Fruit fly (Drosophila melanogaster) whole organism, embryonic: ENCODE results near the gene dlg1.

Experiments
- Atf6 ChIP-seq: fragments of 200-800 bp; sonication (Bioruptor generic); IDR thresholded peaks from 2 replicates; pipeline ENCODE4 v1.3.6; 2022; ENCODE audit warnings: missing biosample characterization, missing genetic modification characterization
- Blimp-1 ChIP-seq: fragments of 200-800 bp; sonication (Bioruptor generic); optimal IDR thresholded peaks from 3 replicates; lab custom pipeline; 2018; ENCODE audit warnings: missing biosample characterization, missing genetic modification characterization, mild to moderate bottlenecking, moderate library complexity, missing genetic modification reagents
- CG11093 ChIP-seq: fragments of 200-800 bp; sonication (Bioruptor generic); IDR thresholded peaks from 3 replicates; pipeline ENCODE4 v1.3.6; 2022; ENCODE audit warnings: missing biosample characterization, missing genetic modification characterization
- CG12219 ChIP-seq: fragments of 200-800 bp; sonication (Bioruptor generic); optimal IDR thresholded peaks from 3 replicates; lab custom pipeline; 2018; ENCODE audit warnings: missing biosample characterization, mild to moderate bottlenecking, missing genetic modification characterization
- CG1233 ChIP-seq: fragments of 200-800 bp; sonication (Bioruptor generic); optimal IDR thresholded peaks from 4 replicates; lab custom pipeline; 2018; ENCODE audit warnings: missing biosample characterization, mild to moderate bottlenecking, missing genetic modification characterization
- CG13775 ChIP-seq: fragments of 200-800 bp; sonication (Bioruptor generic); optimal IDR thresholded peaks from 3 replicates; lab custom pipeline; 2017; ENCODE audit warnings: missing biosample characterization, mild to moderate bottlenecking, missing genetic modification characterization
- CG15269 ChIP-seq: fragments of 200-800 bp; sonication (Bioruptor generic); optimal IDR thresholded peaks from 2 replicates; lab custom pipeline; 2018; ENCODE audit warnings: missing biosample characterization, mild to moderate bottlenecking, missing genetic modification characterization, moderate library complexity
- CG15514 ChIP-seq: fragments of 200-800 bp; sonication (Bioruptor generic); optimal IDR thresholded peaks from 3 replicates; lab custom pipeline; 2017; ENCODE audit warnings: missing biosample characterization, missing genetic modification characterization, mild to moderate bottlenecking, moderate library complexity, missing genetic modification reagents
- CG17359 ChIP-seq: fragments of 200-800 bp; sonication (Bioruptor generic); optimal IDR thresholded peaks from 3 replicates; lab custom pipeline; 2018; ENCODE audit warnings: missing biosample characterization, mild to moderate bottlenecking, missing genetic modification characterization, moderate library complexity
- CG17612 ChIP-seq: fragments of 200-800 bp; sonication (Bioruptor generic); IDR thresholded peaks from 2 replicates; pipeline ENCODE4 v1.3.6; 2022; ENCODE audit warnings: missing biosample characterization, missing genetic modification characterization
- CG18011 ChIP-seq: fragments of 200-800 bp; sonication (Bioruptor generic); optimal IDR thresholded peaks from 2 replicates; lab custom pipeline; 2017; ENCODE audit warnings: missing biosample characterization, missing genetic modification characterization, mild to moderate bottlenecking, moderate library complexity, missing genotype
- CG18764 ChIP-seq: fragments of 200-800 bp; sonication (Bioruptor generic); optimal IDR thresholded peaks from 3 replicates; lab custom pipeline; 2016; ENCODE audit warnings: missing biosample characterization, missing genetic modification characterization
- CG31224 ChIP-seq: fragments of 200-800 bp; sonication (Bioruptor generic); IDR thresholded peaks from 2 replicates; pipeline ENCODE4 v1.3.6; 2022; ENCODE audit warnings: missing biosample characterization, missing genetic modification characterization
- CG32772 ChIP-seq: fragments of 200-800 bp; sonication (Bioruptor generic); IDR thresholded peaks from 2 replicates; pipeline ENCODE4 v1.3.6; 2022; ENCODE audit warnings: missing biosample characterization, missing genetic modification characterization
- CG3726 ChIP-seq: fragments of 200-800 bp; sonication (Bioruptor generic); IDR thresholded peaks from 3 replicates; pipeline ENCODE4, ENCODE4 v1.3.6; 2022; ENCODE audit warnings: missing biosample characterization, missing genetic modification characterization
- CG7928 ChIP-seq: fragments of 200-800 bp; sonication (Bioruptor generic); optimal IDR thresholded peaks from 2 replicates; lab custom pipeline; 2017; ENCODE audit warnings: missing biosample characterization, mild to moderate bottlenecking, missing genetic modification characterization
- CG8281 ChIP-seq: fragments of 200-800 bp; sonication (Bioruptor generic); optimal IDR thresholded peaks from 2 replicates; lab custom pipeline; 2018; ENCODE audit warnings: missing biosample characterization, mild to moderate bottlenecking, missing genetic modification characterization, moderate library complexity
- Deaf1 ChIP-seq: fragments of 200-800 bp; optimal IDR thresholded peaks from 3 replicates; lab custom pipeline; 2019; ENCODE audit warnings: missing biosample characterization, mild to moderate bottlenecking, missing genetic modification characterization, moderate library complexity
- ERR ChIP-seq: fragments of 200-800 bp; sonication (Bioruptor generic); optimal IDR thresholded peaks from 2 replicates; lab custom pipeline; 2016; ENCODE audit warnings: missing biosample characterization, missing genetic modification characterization
- HLH3B ChIP-seq: fragments of 200-800 bp; sonication (Bioruptor generic); IDR thresholded peaks from 2 replicates; pipeline ENCODE4 v1.3.6; 2022; ENCODE audit warnings: missing biosample characterization, missing genetic modification characterization
- HLH4C ChIP-seq: fragments of 200-800 bp; sonication (Bioruptor generic); IDR thresholded peaks from 3 replicates; pipeline ENCODE4 v1.3.6; 2022; ENCODE audit warnings: missing biosample characterization, missing genetic modification characterization; ENCODE audit not compliant: partially characterized antibody
- HmgD ChIP-seq: fragments of 200-800 bp; sonication (Bioruptor generic); optimal IDR thresholded peaks from 3 replicates; lab custom pipeline; 2016; ENCODE audit warnings: missing biosample characterization, missing genetic modification characterization
- Hr78 ChIP-seq, 2 experiments: fragments of 200-800 bp in 1 of 2; fragments of >200 bp in 1 of 2; sonication (Bioruptor generic) in 1 of 2; optimal IDR thresholded peaks; 2 replicates each; lab custom pipeline; 2017 to 2019; ENCODE audit warnings: missing biosample characterization in 2 of 2, missing genetic modification characterization in 2 of 2, mild to moderate bottlenecking in 1 of 2, moderate library complexity in 1 of 2
- Meics ChIP-seq: fragments of 200-800 bp; sonication (Bioruptor generic); optimal IDR thresholded peaks from 2 replicates; lab custom pipeline; 2017; ENCODE audit warnings: missing biosample characterization, mild to moderate bottlenecking, missing genetic modification characterization
- Mes4 ChIP-seq: fragments of 200-800 bp; sonication (Bioruptor generic); optimal IDR thresholded peaks from 2 replicates; lab custom pipeline; 2016; ENCODE audit warnings: missing biosample characterization, missing genetic modification characterization
- NC2β ChIP-seq: fragments of 200-800 bp; sonication (Bioruptor generic); optimal IDR thresholded peaks from 2 replicates; lab custom pipeline; 2016; ENCODE audit warnings: missing biosample characterization, missing genetic modification characterization
- Side ChIP-seq: fragments of 200-800 bp; sonication (Bioruptor generic); optimal IDR thresholded peaks from 2 replicates; lab custom pipeline; 2016; ENCODE audit warnings: missing biosample characterization, missing genetic modification characterization
- Sry-δ ChIP-seq: fragments of 200-800 bp; sonication (Bioruptor generic); optimal IDR thresholded peaks from 2 replicates; lab custom pipeline; 2016; ENCODE audit warnings: missing biosample characterization, missing genetic modification characterization
- Stat92E ChIP-seq, 3 experiments: fragments of >200 bp in 2 of 3; fragments of 200-800 bp in 1 of 3; sonication (Bioruptor generic) in 1 of 3; optimal IDR thresholded peaks; 2 replicates each; lab custom pipeline; 2017 to 2019; ENCODE audit warnings: missing biosample characterization in 3 of 3, missing genetic modification characterization in 3 of 3, mild to moderate bottlenecking in 1 of 3, moderate library complexity in 1 of 3
- al ChIP-seq: fragments of 200-800 bp; sonication (Bioruptor generic); IDR thresholded peaks from 2 replicates; pipeline ENCODE4 v1.3.6; 2022; ENCODE audit warnings: missing biosample characterization, missing genetic modification characterization
- ap ChIP-seq: fragments of 200-800 bp; sonication (Bioruptor generic); IDR thresholded peaks from 2 replicates; pipeline ENCODE4 v1.3.6; 2022; ENCODE audit warnings: missing biosample characterization, missing genetic modification characterization
- ash1 ChIP-seq: fragments of 200-800 bp; sonication (Bioruptor generic); optimal IDR thresholded peaks from 2 replicates; lab custom pipeline; 2018; ENCODE audit warnings: missing biosample characterization, mild to moderate bottlenecking, missing genetic modification characterization
- cato ChIP-seq: fragments of 200-800 bp; sonication (Bioruptor generic); optimal IDR thresholded peaks from 2 replicates; lab custom pipeline; 2016; ENCODE audit warnings: missing biosample characterization, missing genetic modification characterization, borderline replicate concordance
- chm ChIP-seq: fragments of 200-800 bp; sonication (Bioruptor generic); IDR thresholded peaks from 2 replicates; pipeline ENCODE4 v1.3.6; 2022; ENCODE audit warnings: missing biosample characterization, missing genetic modification characterization
- crc ChIP-seq: fragments of 200-800 bp; sonication (Bioruptor generic); optimal IDR thresholded peaks from 2 replicates; lab custom pipeline; 2016; ENCODE audit warnings: missing biosample characterization, missing genetic modification characterization
- gsb ChIP-seq: fragments of 200-800 bp; sonication (Bioruptor generic); IDR thresholded peaks from 2 replicates; pipeline ENCODE4 v1.3.6; 2022; ENCODE audit warnings: missing biosample characterization, missing genetic modification characterization
- her ChIP-seq: fragments of 200-800 bp; sonication (Bioruptor generic); optimal IDR thresholded peaks from 2 replicates; lab custom pipeline; 2016; ENCODE audit warnings: missing biosample characterization, missing genetic modification characterization
- hkb ChIP-seq, 2 experiments: fragments of 200-800 bp in 1 of 2; fragments of >200 bp in 1 of 2; sonication (Bioruptor generic) in 1 of 2; IDR thresholded peaks in 1 of 2; optimal IDR thresholded peaks in 1 of 2; 2 replicates each; pipeline versions ENCODE4 v1.3.6 to Lab custom; 2017 to 2022; ENCODE audit warnings: missing biosample characterization in 1 of 2, missing genetic modification characterization in 1 of 2
- kay ChIP-seq: fragments of 200-800 bp; sonication (Bioruptor generic); optimal IDR thresholded peaks from 2 replicates; lab custom pipeline; 2016; ENCODE audit warnings: missing biosample characterization, missing genetic modification characterization
- mam ChIP-seq: fragments of 200-800 bp; sonication (Bioruptor generic); optimal IDR thresholded peaks from 3 replicates; lab custom pipeline; 2016; ENCODE audit warnings: missing biosample characterization, missing genetic modification characterization
- nerfin-2 ChIP-seq: fragments of 200-800 bp; sonication (Bioruptor generic); IDR thresholded peaks from 2 replicates; pipeline ENCODE4 v1.3.6; 2022; ENCODE audit warnings: missing biosample characterization, missing genetic modification characterization; ENCODE audit not compliant: partially characterized antibody
- otp ChIP-seq: fragments of 200-800 bp; sonication (Bioruptor generic); IDR thresholded peaks from 3 replicates; pipeline ENCODE4, ENCODE4 v1.3.6; 2022; ENCODE audit warnings: missing biosample characterization, missing genetic modification characterization
- pzg ChIP-seq: fragments of 200-800 bp; sonication (Bioruptor generic); optimal IDR thresholded peaks from 3 replicates; lab custom pipeline; 2018; ENCODE audit warnings: missing biosample characterization, mild to moderate bottlenecking, missing genetic modification characterization, moderate library complexity
- rib ChIP-seq: fragments of 200-800 bp; sonication (Bioruptor generic); IDR thresholded peaks from 2 replicates; pipeline ENCODE4 v1.3.6; 2022; ENCODE audit warnings: missing biosample characterization, missing genetic modification characterization
- schlank ChIP-seq: fragments of 200-800 bp; sonication (Bioruptor generic); optimal IDR thresholded peaks from 2 replicates; lab custom pipeline; 2018; ENCODE audit warnings: missing biosample characterization, mild to moderate bottlenecking, missing genetic modification characterization
- tna ChIP-seq: fragments of 200-800 bp; sonication (Bioruptor generic); IDR thresholded peaks from 2 replicates; pipeline ENCODE4 v1.3.6; 2022; ENCODE audit warnings: missing biosample characterization, missing genetic modification characterization; ENCODE audit not compliant: partially characterized antibody
- vfl ChIP-seq: fragments of 200-800 bp; sonication (Bioruptor generic); optimal IDR thresholded peaks from 2 replicates; lab custom pipeline; 2016; ENCODE audit warnings: missing biosample characterization, missing genetic modification characterization
- zen2 ChIP-seq: fragments of 200-800 bp; sonication (Bioruptor generic); IDR thresholded peaks from 3 replicates; pipeline ENCODE4 v1.3.6; 2022; ENCODE audit warnings: missing biosample characterization, missing genetic modification characterization; ENCODE audit not compliant: partially characterized antibody

dlg1 gene

dm6 chrX:11454189-11454882, 84.9 kb downstream of the dlg1 start, which contains the start of the genes Evi5 and HP5 (continued):
- peak; percentile 63 for TF ChIP-seq Deaf1 (tag; lab: Kevin White, UChicago)
- TF ChIP-seq Side (GFP tag; lab: Kevin White, UChicago) = peak; percentile 5
- no peak for TF ChIP-seq rib
- TF ChIP-seq vfl (GFP tag; lab: Kevin White, UChicago) = no peak
- peak; percentile 3 for TF ChIP-seq CG12219 (GFP tag; lab: Kevin White, UChicago)
- TF ChIP-seq gsb = no peak
- TF ChIP-seq hkb (optimal IDR thresholded peaks at IDR 0.05; lab: Kevin White, UChicago) = no peak
- no peak for TF ChIP-seq hkb (GFP tag; IDR thresholded peaks at IDR 0.05; lab: Robert Waterston, UW)
- 0 out of 2 replicates have a peak, but pooled peaks have one; percentile 49 for TF ChIP-seq CG31224
- TF ChIP-seq CG3726 = no peak
- no peak for TF ChIP-seq CG18764 (GFP tag; lab: Kevin White, UChicago)
- TF ChIP-seq Mes4 (GFP tag; lab: Kevin White, UChicago) = no peak
- TF ChIP-seq schlank (tag; lab: Kevin White, UChicago) = no peak
- TF ChIP-seq otp (GFP tag; lab: Robert Waterston, UW) = 0 out of 3 replicates have a peak, but pooled peaks have one; percentile 22
- peak; percentile 29; the same call in 1 of the 2 replicates for TF ChIP-seq tna (GFP tag; lab: Robert Waterston, UW)
- no peak for TF ChIP-seq Blimp-1 (GFP tag; lab: Kevin White, UChicago)
- TF ChIP-seq zen2 (GFP tag; lab: Robert Waterston, UW) = no peak
- TF ChIP-seq CG15269 (tag; lab: Kevin White, UChicago) = peak; percentile 28
- peak; percentile 11 for TF ChIP-seq kay (GFP tag; lab: Kevin White, UChicago)
- TF ChIP-seq Hr78 (GFP tag; optimal IDR thresholded peaks at IDR 0.05; lab: Kevin White, UChicago) = no peak
- peak; percentile 67 for TF ChIP-seq Sry-δ (GFP tag; lab: Kevin White, UChicago)
- TF ChIP-seq mam (GFP tag; lab: Kevin White, UChicago) = peak; percentile 84
- TF ChIP-seq CG11093 = no peak; the same call in 2 of the 3 replicates
- TF ChIP-seq CG7928 (GFP tag; lab: Kevin White, UChicago) = peak; percentile 21
- no peak for TF ChIP-seq cato (GFP tag; lab: Kevin White, UChicago)
- peak; percentile 25 for TF ChIP-seq CG13775 (GFP tag; lab: Kevin White, UChicago)
- peak; percentile 28 for TF ChIP-seq Meics (GFP tag; lab: Kevin White, UChicago)
- no peak for TF ChIP-seq CG17359 (tag; lab: Kevin White, UChicago)
- TF ChIP-seq CG32772 (GFP tag; lab: Robert Waterston, UW) = peak; percentile 72
- no peak for TF ChIP-seq CG17612 (GFP tag; lab: Robert Waterston, UW)
- no peak for TF ChIP-seq her
- TF ChIP-seq CG8281 (tag; lab: Kevin White, UChicago) = peak; percentile 9
- peak; percentile 49 for TF ChIP-seq CG15514
- peak; percentile 81 for TF ChIP-seq pzg (GFP tag; lab: Kevin White, UChicago)
- peak; percentile 34 for TF ChIP-seq HmgD
- no peak for TF ChIP-seq ash1 (GFP tag; lab: Kevin White, UChicago)
- peak; percentile 56 for TF ChIP-seq CG1233 (GFP tag; lab: Kevin White, UChicago)
- TF ChIP-seq al (GFP tag; lab: Robert Waterston, UW) = peak; percentile 57
- no peak for TF ChIP-seq chm (GFP tag; lab: Robert Waterston, UW)
- peak; percentile 49; the same call in 1 of the 2 replicates for TF ChIP-seq Atf6 (GFP tag; lab: Robert Waterston, UW)
- TF ChIP-seq HLH4C (GFP tag; lab: Robert Waterston, UW) = 0 out of 3 replicates have a peak, but pooled peaks have one; percentile 22
- TF ChIP-seq CG18011 (GFP tag; lab: Kevin White, UChicago) = no peak
- TF ChIP-seq Stat92E (GFP tag; optimal IDR thresholded peaks at IDR 0.05; lab: Kevin White, UChicago) = no peak
- no peak; the same call in 1 of the 2 replicates for TF ChIP-seq nerfin-2 (GFP tag; lab: Robert Waterston, UW)
- TF ChIP-seq NC2β (GFP tag; lab: Kevin White, UChicago) = peak; percentile 24
- TF ChIP-seq HLH3B = peak; percentile 24; the same call in 1 of the 2 replicates
- TF ChIP-seq ap (GFP tag; lab: Robert Waterston, UW) = peak; percentile 44; the same call in 1 of the 2 replicates
- peak; percentile 34 for TF ChIP-seq crc (GFP tag; lab: Kevin White, UChicago)
- TF ChIP-seq ERR = no peak
